Worm (Caenorhabditis elegans) whole organism, late embryonic: ENCODE measurements around the gene B0454.8.

Source experiments
- C38D4.7 ChIP-seq: fragments of 200-800 bp; sonication (Bioruptor generic); optimal IDR thresholded peaks from 2 replicates; lab custom pipeline; 2018; ENCODE audit warnings: mild to moderate bottlenecking, missing genetic modification characterization, moderate library complexity, missing compliant biosample characterization
- F13H6.1 ChIP-seq: sonication (generic microtip); optimal IDR thresholded peaks from 2 replicates; lab custom pipeline; 2016; ENCODE audit warnings: missing genetic modification characterization, missing compliant biosample characterization
- ceh-30 ChIP-seq: fragments of 150-350 bp; optimal IDR thresholded peaks from 2 replicates; lab custom pipeline; 2014; ENCODE audit warnings: missing biosample characterization, missing genetic modification characterization
- che-1 ChIP-seq: sonication (generic microtip); optimal IDR thresholded peaks from 2 replicates; lab custom pipeline; 2016; ENCODE audit warnings: mild to moderate bottlenecking, missing genetic modification characterization, missing compliant biosample characterization
- dmd-4 ChIP-seq: sonication (generic microtip); optimal IDR thresholded peaks from 2 replicates; lab custom pipeline; 2016; ENCODE audit warnings: borderline replicate concordance, missing genetic modification characterization, missing compliant biosample characterization
- eyg-1 ChIP-seq: sonication (generic microtip); optimal IDR thresholded peaks from 2 replicates; lab custom pipeline; 2016; ENCODE audit warnings: missing genotype, missing genetic modification characterization, missing compliant biosample characterization
- hlh-15 ChIP-seq: sonication (generic microtip); optimal IDR thresholded peaks from 2 replicates; lab custom pipeline; 2016; ENCODE audit warnings: missing genetic modification characterization, missing compliant biosample characterization
- hlh-30 ChIP-seq: sonication (generic microtip); optimal IDR thresholded peaks from 2 replicates; lab custom pipeline; 2017; ENCODE audit warnings: antibody characterized with exemption, missing genetic modification characterization, missing compliant biosample characterization; ENCODE audit not compliant: insufficient read depth
- mec-3 ChIP-seq: sonication (generic microtip); optimal IDR thresholded peaks from 2 replicates; lab custom pipeline; 2016; ENCODE audit warnings: borderline replicate concordance, missing genetic modification characterization, missing compliant biosample characterization
- pha-4 ChIP-seq: fragments of 150-350 bp; optimal IDR thresholded peaks from 2 replicates; lab custom pipeline; 2018; ENCODE audit warnings: missing biosample characterization, missing genetic modification reagents, missing genetic modification characterization
- tbx-2 ChIP-seq: sonication (generic microtip); optimal IDR thresholded peaks from 2 replicates; lab custom pipeline; 2016; ENCODE audit warnings: missing genetic modification characterization, missing compliant biosample characterization

DNA sequence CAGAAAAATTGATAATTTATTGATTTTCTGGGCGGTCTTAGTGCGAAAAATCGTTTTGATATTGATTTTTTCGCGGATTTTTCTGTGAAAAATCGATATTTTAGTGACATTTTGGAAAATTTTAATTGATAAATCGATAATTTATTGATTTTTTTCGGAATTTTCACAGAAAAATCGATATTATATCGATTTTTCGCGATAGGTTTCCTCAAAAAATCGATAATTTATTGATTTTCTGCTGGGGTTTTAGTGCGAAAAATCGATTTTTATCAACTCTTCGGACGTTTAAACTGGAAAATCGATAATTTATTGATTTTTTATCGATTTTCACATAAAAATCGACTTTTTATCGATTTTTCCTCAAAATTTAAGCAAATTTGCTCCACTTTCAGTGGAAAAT, 24.2 kb upstream of the B0454.8 start:
- TF ChIP-seq C38D4.7 (GFP tag; lab: Kevin White, UChicago) (no peak), F13H6.1 (tag; lab: Kevin White, UChicago) (no peak), hlh-15 (tag; lab: Kevin White, UChicago) (no peak), tbx-2 (tag; lab: Kevin White, UChicago) (no peak), eyg-1 (tag; lab: Kevin White, UChicago) (no peak), pha-4 (tag; lab: Kevin White, UChicago) (no peak), ceh-30 (tag; lab: Kevin White, UChicago) (no peak), mec-3 (tag; lab: Kevin White, UChicago) (no peak), che-1 (tag; lab: Kevin White, UChicago) (no peak), dmd-4 (tag; lab: Kevin White, UChicago) (no peak), hlh-30 (tag; lab: Kevin White, UChicago) (no peak)
